Fruit fly (Drosophila melanogaster) whole organism, embryonic: ENCODE measurements around the gene EloB.

Experiments used
- CG10366 ChIP-seq: fragments of 200-800 bp; sonication (Bioruptor generic); IDR thresholded peaks from 2 replicates; pipeline ENCODE4 v1.3.6; 2022; ENCODE audit warnings: missing biosample characterization, missing genetic modification characterization
- CG11696 ChIP-seq: fragments of 200-800 bp; sonication (Bioruptor generic); IDR thresholded peaks from 2 replicates; pipeline ENCODE4 v1.3.6; 2022; ENCODE audit warnings: missing biosample characterization, missing genetic modification characterization
- CG12155 ChIP-seq: fragments of 200-800 bp; sonication (Bioruptor generic); optimal IDR thresholded peaks from 3 replicates; lab custom pipeline; 2016; ENCODE audit warnings: missing biosample characterization, missing genetic modification characterization
- CG1233 ChIP-seq: fragments of 200-800 bp; sonication (Bioruptor generic); optimal IDR thresholded peaks from 4 replicates; lab custom pipeline; 2018; ENCODE audit warnings: missing biosample characterization, mild to moderate bottlenecking, missing genetic modification characterization
- CG14441 ChIP-seq: fragments of 200-800 bp; sonication (Bioruptor generic); IDR thresholded peaks from 2 replicates; pipeline ENCODE4 v1.3.6; 2022; ENCODE audit warnings: missing biosample characterization, missing genetic modification characterization
- CG14860 ChIP-seq: fragments of 200-800 bp; sonication (Bioruptor generic); IDR thresholded peaks from 3 replicates; pipeline ENCODE4 v1.3.6; 2022; ENCODE audit warnings: missing biosample characterization, missing genetic modification characterization; ENCODE audit not compliant: partially characterized antibody
- CG15601 ChIP-seq: fragments of 200-800 bp; sonication (Bioruptor generic); optimal IDR thresholded peaks from 3 replicates; lab custom pipeline; 2019; ENCODE audit warnings: missing biosample characterization, mild to moderate bottlenecking, missing genetic modification characterization, moderate library complexity
- CG16779 ChIP-seq: fragments of 200-800 bp; sonication (Bioruptor generic); IDR thresholded peaks from 2 replicates; pipeline ENCODE4 v1.3.6; 2022; ENCODE audit warnings: missing biosample characterization, missing genetic modification characterization
- CG1792 ChIP-seq: fragments of 200-800 bp; sonication (Bioruptor generic); optimal IDR thresholded peaks from 2 replicates; lab custom pipeline; 2016; ENCODE audit warnings: missing biosample characterization, missing genetic modification characterization
- CG3065 ChIP-seq: fragments of 200-800 bp; sonication (Bioruptor generic); optimal IDR thresholded peaks from 2 replicates; lab custom pipeline; 2016; ENCODE audit warnings: missing biosample characterization, missing genetic modification characterization
- CG34224 ChIP-seq: fragments of 200-800 bp; sonication (Bioruptor generic); IDR thresholded peaks from 3 replicates; pipeline ENCODE4 v1.3.6; 2022; ENCODE audit warnings: missing biosample characterization, missing genetic modification characterization; ENCODE audit not compliant: partially characterized antibody
- CG4404 ChIP-seq: fragments of 200-800 bp; sonication (Bioruptor generic); IDR thresholded peaks from 2 replicates; pipeline ENCODE4 v1.3.6; 2022; ENCODE audit warnings: missing biosample characterization, missing genetic modification characterization
- CG6683 ChIP-seq: fragments of 200-800 bp; sonication (Bioruptor generic); optimal IDR thresholded peaks from 2 replicates; lab custom pipeline; 2017; ENCODE audit warnings: missing biosample characterization, mild to moderate bottlenecking, missing genetic modification characterization, missing genetic modification reagents
- CG6765 ChIP-seq: fragments of 200-800 bp; sonication (Bioruptor generic); optimal IDR thresholded peaks from 3 replicates; lab custom pipeline; 2017; ENCODE audit warnings: missing biosample characterization, mild to moderate bottlenecking, missing genetic modification characterization
- CG6791 ChIP-seq: fragments of 200-800 bp; sonication (Bioruptor generic); IDR thresholded peaks from 3 replicates; pipeline ENCODE4 v1.3.6; 2022; ENCODE audit warnings: missing biosample characterization, missing genetic modification characterization; ENCODE audit not compliant: partially characterized antibody
- CG8281 ChIP-seq: fragments of 200-800 bp; sonication (Bioruptor generic); optimal IDR thresholded peaks from 2 replicates; lab custom pipeline; 2018; ENCODE audit warnings: missing biosample characterization, mild to moderate bottlenecking, missing genetic modification characterization, moderate library complexity
- CG8290 ChIP-seq, 3 experiments: fragments of 200-800 bp; sonication (Bioruptor generic); optimal IDR thresholded peaks; 2 replicates each; lab custom pipeline; 2016 to 2019; ENCODE audit warnings: missing biosample characterization in 3 of 3, missing genetic modification characterization in 3 of 3, mild to moderate bottlenecking in 2 of 3, moderate library complexity in 1 of 3
- CG8924 ChIP-seq: fragments of 200-800 bp; optimal IDR thresholded peaks from 3 replicates; lab custom pipeline; 2019; ENCODE audit warnings: missing biosample characterization, mild to moderate bottlenecking, missing genetic modification characterization, moderate library complexity
- CG9797 ChIP-seq: fragments of 200-800 bp; sonication (Bioruptor generic); optimal IDR thresholded peaks from 3 replicates; lab custom pipeline; 2018; ENCODE audit warnings: missing biosample characterization, mild to moderate bottlenecking, missing genetic modification characterization
- E2f2 ChIP-seq: fragments of 200-800 bp; sonication (Bioruptor generic); IDR thresholded peaks from 2 replicates; pipeline ENCODE4 v1.3.6; 2022; ENCODE audit warnings: missing biosample characterization, missing genetic modification characterization
- Hand ChIP-seq: fragments of 200-800 bp; sonication (Bioruptor generic); optimal IDR thresholded peaks from 2 replicates; lab custom pipeline; 2017; ENCODE audit warnings: mild to moderate bottlenecking, missing biosample characterization, missing genetic modification reagents, missing genetic modification characterization
- Hr78 ChIP-seq, 2 experiments: fragments of 200-800 bp in 1 of 2; fragments of >200 bp in 1 of 2; sonication (Bioruptor generic) in 1 of 2; optimal IDR thresholded peaks; 2 replicates each; lab custom pipeline; 2017 to 2019; ENCODE audit warnings: missing biosample characterization in 2 of 2, missing genetic modification characterization in 2 of 2, mild to moderate bottlenecking in 1 of 2, moderate library complexity in 1 of 2
- MESR4 ChIP-seq: fragments of 200-800 bp; sonication (Bioruptor generic); optimal IDR thresholded peaks from 2 replicates; lab custom pipeline; 2018; ENCODE audit warnings: missing biosample characterization, mild to moderate bottlenecking, missing genetic modification characterization, moderate library complexity
- Mes4 ChIP-seq: fragments of 200-800 bp; sonication (Bioruptor generic); optimal IDR thresholded peaks from 2 replicates; lab custom pipeline; 2016; ENCODE audit warnings: missing biosample characterization, missing genetic modification characterization
- Myb ChIP-seq: fragments of 200-800 bp; sonication (Bioruptor generic); optimal IDR thresholded peaks from 2 replicates; lab custom pipeline; 2016; ENCODE audit warnings: missing biosample characterization, missing genetic modification characterization
- NK7.1 ChIP-seq: fragments of 200-800 bp; sonication (Bioruptor generic); optimal IDR thresholded peaks from 3 replicates; lab custom pipeline; 2016; ENCODE audit warnings: missing biosample characterization, missing genetic modification characterization
- Pdp1 ChIP-seq, 2 experiments: fragments of 200-800 bp; sonication (Bioruptor generic); optimal IDR thresholded peaks; 3 replicates each; lab custom pipeline; 2016; ENCODE audit warnings: missing biosample characterization in 2 of 2, missing genetic modification characterization in 2 of 2, mild to moderate bottlenecking in 1 of 2, moderate library complexity in 1 of 2
- Rx ChIP-seq: fragments of 200-800 bp; sonication (Bioruptor generic); IDR thresholded peaks from 2 replicates; pipeline ENCODE4 v1.3.6; 2022; ENCODE audit warnings: missing biosample characterization, missing genetic modification characterization
- Six4 ChIP-seq: fragments of 200-800 bp; sonication (Bioruptor generic); optimal IDR thresholded peaks from 2 replicates; lab custom pipeline; 2016; ENCODE audit warnings: missing biosample characterization, missing genetic modification characterization
- al ChIP-seq: fragments of 200-800 bp; sonication (Bioruptor generic); IDR thresholded peaks from 2 replicates; pipeline ENCODE4 v1.3.6; 2022; ENCODE audit warnings: missing biosample characterization, missing genetic modification characterization
- ap ChIP-seq: fragments of 200-800 bp; sonication (Bioruptor generic); IDR thresholded peaks from 2 replicates; pipeline ENCODE4 v1.3.6; 2022; ENCODE audit warnings: missing biosample characterization, missing genetic modification characterization
- ara ChIP-seq: fragments of 200-800 bp; sonication (Bioruptor generic); IDR thresholded peaks from 2 replicates; pipeline ENCODE4 v1.3.6; 2022; ENCODE audit warnings: missing biosample characterization, missing genetic modification characterization
- br ChIP-seq: fragments of >200 bp; optimal IDR thresholded peaks from 2 replicates; lab custom pipeline; 2017
- croc ChIP-seq: fragments of 200-800 bp; sonication (Bioruptor generic); conservative IDR thresholded peaks from 3 replicates; pipeline ENCODE4 v1.3.6; 2022; ENCODE audit warnings: missing biosample characterization, missing genetic modification characterization
- dysf ChIP-seq: fragments of 200-800 bp; sonication (Bioruptor generic); IDR thresholded peaks from 3 replicates; pipeline ENCODE4 v1.3.6; 2022; ENCODE audit warnings: missing biosample characterization, missing genetic modification characterization
- emc ChIP-seq: fragments of 200-800 bp; sonication (Bioruptor generic); optimal IDR thresholded peaks from 2 replicates; lab custom pipeline; 2016; ENCODE audit warnings: missing biosample characterization, missing genetic modification characterization
- gem ChIP-seq: fragments of 200-800 bp; sonication (Bioruptor generic); optimal IDR thresholded peaks from 2 replicates; lab custom pipeline; 2019; ENCODE audit warnings: missing biosample characterization, mild to moderate bottlenecking, missing genetic modification characterization, moderate library complexity
- gsb-n ChIP-seq: fragments of 200-800 bp; sonication (Bioruptor generic); optimal IDR thresholded peaks from 3 replicates; lab custom pipeline; 2018; ENCODE audit warnings: missing biosample characterization, mild to moderate bottlenecking, missing genetic modification characterization
- gt ChIP-seq: fragments of 200-800 bp; sonication (Bioruptor generic); IDR thresholded peaks from 2 replicates; pipeline ENCODE4 v1.3.6; 2022; ENCODE audit warnings: missing biosample characterization, missing genetic modification characterization
- mam ChIP-seq: fragments of 200-800 bp; sonication (Bioruptor generic); optimal IDR thresholded peaks from 3 replicates; lab custom pipeline; 2016; ENCODE audit warnings: missing biosample characterization, missing genetic modification characterization
- mirr ChIP-seq: fragments of 200-800 bp; sonication (Bioruptor generic); optimal IDR thresholded peaks from 3 replicates; lab custom pipeline; 2018; ENCODE audit warnings: missing biosample characterization, mild to moderate bottlenecking, missing genetic modification characterization
- nom ChIP-seq: fragments of 200-800 bp; sonication (Bioruptor generic); optimal IDR thresholded peaks from 2 replicates; lab custom pipeline; 2017; ENCODE audit warnings: missing biosample characterization, missing genetic modification characterization, mild to moderate bottlenecking, moderate library complexity, missing genetic modification reagents
- pfk ChIP-seq: fragments of 200-800 bp; sonication (Bioruptor generic); optimal IDR thresholded peaks from 2 replicates; lab custom pipeline; 2018; ENCODE audit warnings: missing biosample characterization, mild to moderate bottlenecking, missing genetic modification characterization, moderate library complexity
- scrt ChIP-seq: fragments of 200-800 bp; sonication (Bioruptor generic); optimal IDR thresholded peaks from 2 replicates; lab custom pipeline; 2018; ENCODE audit warnings: missing biosample characterization, mild to moderate bottlenecking, missing genetic modification characterization, moderate library complexity
- sna ChIP-seq: fragments of 200-800 bp; sonication (Bioruptor generic); IDR thresholded peaks from 2 replicates; pipeline ENCODE4 v1.3.6; 2022; ENCODE audit warnings: missing biosample characterization, missing genetic modification characterization; ENCODE audit not compliant: partially characterized antibody
- sob ChIP-seq: fragments of 200-800 bp; sonication (Bioruptor generic); IDR thresholded peaks from 2 replicates; pipeline ENCODE4 v1.3.6; 2022; ENCODE audit warnings: missing biosample characterization, missing genetic modification characterization
- tin ChIP-seq: fragments of 200-800 bp; sonication (Bioruptor generic); optimal IDR thresholded peaks from 3 replicates; lab custom pipeline; 2016; ENCODE audit warnings: missing biosample characterization, missing genetic modification characterization
- wdn ChIP-seq: fragments of 200-800 bp; sonication (Bioruptor generic); IDR thresholded peaks from 2 replicates; pipeline ENCODE4 v1.3.6; 2022; ENCODE audit warnings: missing biosample characterization, missing genetic modification characterization

EloB gene

DNA sequence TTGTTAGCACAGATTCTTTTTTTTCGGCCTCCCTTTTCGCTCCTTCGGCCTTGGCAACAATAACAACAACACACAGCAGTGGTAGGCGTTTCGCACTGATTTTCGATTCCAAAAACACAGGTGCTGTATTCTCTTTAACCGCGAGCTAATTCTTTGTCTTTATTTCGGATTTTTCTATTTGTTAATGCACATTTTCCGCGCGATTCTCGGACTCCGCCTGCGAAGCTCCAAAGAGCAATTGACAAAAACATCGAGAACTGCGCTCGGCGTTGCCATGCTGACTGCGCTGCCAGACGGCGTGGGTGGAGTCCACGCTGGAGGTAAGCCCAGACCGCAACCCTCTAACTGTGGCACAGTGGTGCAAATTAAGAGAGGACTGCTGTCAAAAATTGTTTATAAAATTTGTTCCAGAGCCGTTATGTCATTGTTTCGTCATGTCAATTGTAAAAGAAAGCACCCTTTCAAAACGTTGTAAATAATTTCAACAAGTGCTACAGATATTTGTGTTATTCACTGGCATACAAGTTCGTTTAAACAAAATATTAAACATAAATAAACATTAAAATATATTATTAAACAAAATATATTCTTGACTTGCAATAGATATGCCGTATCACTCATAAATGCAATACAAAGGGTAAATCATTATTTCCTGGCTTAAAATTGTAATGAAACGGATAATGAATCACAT, 22.1 kb downstream of the EloB start, which contains the start of the genes DPCoAC and CG5180 (continued):
- TF ChIP-seq Six4 (GFP tag; lab: Kevin White, UChicago) (peak; percentile 60), Rx (GFP tag; lab: Robert Waterston, UW) (peak; percentile 30; the same call in 1 of the 2 replicates), Mes4 (peak; percentile 14), dysf (GFP tag; lab: Robert Waterston, UW) (peak; percentile 73), Pdp1 (GFP tag; optimal IDR thresholded peaks at IDR 0.05; lab: Kevin White, UChicago) (peak; percentile 58 to 59), CG10366 (GFP tag; lab: Robert Waterston, UW) (peak; percentile 68), E2f2 (GFP tag; lab: Robert Waterston, UW) (peak; percentile 12; the same call in 1 of the 2 replicates), tin (peak; percentile 72), CG14860 (GFP tag; lab: Robert Waterston, UW) (peak; percentile 39; the same call in 1 of the 3 replicates), CG8924 (tag; lab: Kevin White, UChicago) (peak; percentile 59), Hr78 (GFP tag; optimal IDR thresholded peaks at IDR 0.05; lab: Kevin White, UChicago) (no peak), nom (GFP tag; lab: Kevin White, UChicago) (peak; percentile 48), CG1233 (peak; percentile 50), CG6683 (GFP tag; lab: Kevin White, UChicago) (no peak), croc (GFP tag; lab: Robert Waterston, UW) (peak; percentile 35; the same call in 1 of the 3 replicates), CG3065 (GFP tag; lab: Kevin White, UChicago) (peak; percentile 35), mam (GFP tag; lab: Kevin White, UChicago) (peak; percentile 87), mirr (GFP tag; lab: Kevin White, UChicago) (peak; percentile 50), sob (GFP tag; lab: Robert Waterston, UW) (peak; percentile 77), CG16779 (GFP tag; lab: Robert Waterston, UW) (peak; percentile 79), CG9797 (peak; percentile 45), gt (GFP tag; lab: Robert Waterston, UW) (0 out of 2 replicates have a peak, but pooled peaks have one; percentile 37), al (GFP tag; lab: Robert Waterston, UW) (peak; percentile 65), scrt (GFP tag; lab: Kevin White, UChicago) (peak; percentile 47), CG6791 (GFP tag; lab: Robert Waterston, UW) (peak; percentile 80), CG12155 (peak; percentile 87), ara (GFP tag; lab: Robert Waterston, UW) (peak; percentile 58), Myb (peak; percentile 73), br (lab: Kevin White, UChicago) (no peak), pfk (GFP tag; lab: Kevin White, UChicago) (peak; percentile 11), CG11696 (GFP tag; lab: Robert Waterston, UW) (0 out of 2 replicates have a peak, but pooled peaks have one; percentile 43), CG34224 (peak; percentile 50), MESR4 (GFP tag; lab: Kevin White, UChicago) (peak; percentile 74), CG1792 (GFP tag; lab: Kevin White, UChicago) (peak; percentile 33), sna (GFP tag; lab: Robert Waterston, UW) (no peak), CG8281 (tag; lab: Kevin White, UChicago) (no peak), CG14441 (GFP tag; lab: Robert Waterston, UW) (peak; percentile 80), NK7.1 (GFP tag; lab: Kevin White, UChicago) (no peak), gsb-n (tag; lab: Kevin White, UChicago) (peak; percentile 15), CG6765 (GFP tag; lab: Kevin White, UChicago) (no peak), CG15601 (no peak), emc (GFP tag; lab: Kevin White, UChicago) (peak; percentile 31), CG8290 (GFP tag; optimal IDR thresholded peaks at IDR 0.05; lab: Kevin White, UChicago) (peak; percentile 54), CG8290 (tag; optimal IDR thresholded peaks at IDR 0.05; lab: Kevin White, UChicago) (peak in 1 of 2 experiments; percentile 95), wdn (peak; percentile 57), ap (GFP tag; lab: Robert Waterston, UW) (peak; percentile 41; the same call in 1 of the 2 replicates), CG4404 (GFP tag; lab: Robert Waterston, UW) (peak; percentile 48; the same call in 1 of the 2 replicates), gem (tag; lab: Kevin White, UChicago) (peak; percentile 56), Hand (GFP tag; lab: Kevin White, UChicago) (peak; percentile 15)
